Worm (Caenorhabditis elegans): ENCODE measurements around the gene fbxa-88.

DNA sequence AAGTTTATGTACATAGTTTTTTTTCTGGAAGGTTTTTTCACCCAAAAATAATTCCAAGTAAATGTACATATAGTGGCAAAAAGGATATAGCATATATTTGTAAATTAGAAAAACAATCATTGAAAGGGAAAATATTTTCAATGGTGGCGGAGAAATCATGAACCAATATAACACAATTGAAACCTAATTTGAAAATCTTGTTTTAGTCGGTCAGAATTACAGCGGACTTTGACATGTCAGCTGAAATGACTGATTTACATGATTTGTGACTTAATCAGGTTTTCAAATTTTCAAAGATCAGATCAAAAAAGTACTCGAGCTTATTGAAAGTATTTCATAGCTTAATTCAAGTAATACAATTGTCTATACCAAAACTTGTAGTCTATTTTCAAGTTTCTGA, 28.8 kb upstream of the fbxa-88 start, which contains the start of gene K05D4.9:
- TF ChIP-seq zag-1 (tag; optimal IDR thresholded peaks at IDR 0.05) (no peak), snpc-4 (tag; optimal IDR thresholded peaks at IDR 0.05) (no peak)

Measured in whole organism, L1 larva.